Fruit fly (Drosophila melanogaster) whole organism, embryonic: ENCODE data around the gene CG7985.

Experiments
- BEAF-32 ChIP-seq: fragments of 200-800 bp; sonication (Bioruptor generic); optimal IDR thresholded peaks from 3 replicates; lab custom pipeline; 2017; ENCODE audit warnings: missing biosample characterization, missing genetic modification characterization, mild to moderate bottlenecking, moderate library complexity, missing genetic modification reagents
- CG10431 ChIP-seq: fragments of 200-800 bp; sonication (Bioruptor generic); optimal IDR thresholded peaks from 3 replicates; lab custom pipeline; 2018; ENCODE audit warnings: missing biosample characterization, mild to moderate bottlenecking, missing genetic modification characterization
- CG13123 ChIP-seq: fragments of 200-800 bp; sonication (Bioruptor generic); optimal IDR thresholded peaks from 2 replicates; lab custom pipeline; 2016; ENCODE audit warnings: missing biosample characterization, missing genetic modification characterization
- CG13287 ChIP-seq: fragments of 200-800 bp; sonication (Bioruptor generic); IDR thresholded peaks from 2 replicates; pipeline ENCODE4 v1.3.6; 2022; ENCODE audit warnings: missing biosample characterization, missing genetic modification characterization; ENCODE audit not compliant: partially characterized antibody
- CG14965 ChIP-seq: fragments of 200-800 bp; sonication (Bioruptor generic); optimal IDR thresholded peaks from 2 replicates; lab custom pipeline; 2016; ENCODE audit warnings: missing biosample characterization, missing genetic modification characterization, borderline replicate concordance
- CG15073 ChIP-seq: fragments of 200-800 bp; sonication (Bioruptor generic); optimal IDR thresholded peaks from 2 replicates; lab custom pipeline; 2016; ENCODE audit warnings: missing biosample characterization, missing genetic modification characterization
- CG15269 ChIP-seq: fragments of 200-800 bp; sonication (Bioruptor generic); optimal IDR thresholded peaks from 2 replicates; lab custom pipeline; 2018; ENCODE audit warnings: missing biosample characterization, mild to moderate bottlenecking, missing genetic modification characterization, moderate library complexity
- CG15479 ChIP-seq: fragments of 200-800 bp; sonication (Bioruptor generic); optimal IDR thresholded peaks from 3 replicates; lab custom pipeline; 2019; ENCODE audit warnings: missing biosample characterization, mild to moderate bottlenecking, missing genetic modification characterization, moderate library complexity
- CG1647 ChIP-seq: fragments of 200-800 bp; sonication (Bioruptor generic); optimal IDR thresholded peaks from 3 replicates; lab custom pipeline; 2016; ENCODE audit warnings: missing biosample characterization, missing genetic modification characterization
- CG16813 ChIP-seq: fragments of 200-800 bp; sonication (Bioruptor generic); IDR thresholded peaks from 3 replicates; pipeline ENCODE4 v1.3.6; 2022; ENCODE audit warnings: missing biosample characterization, missing genetic modification characterization; ENCODE audit not compliant: partially characterized antibody
- CG16815 ChIP-seq: fragments of 200-800 bp; sonication (Bioruptor generic); optimal IDR thresholded peaks from 3 replicates; lab custom pipeline; 2017; ENCODE audit warnings: missing biosample characterization, mild to moderate bottlenecking, missing genetic modification characterization
- CG32767 ChIP-seq: fragments of 200-800 bp; sonication (Bioruptor generic); IDR thresholded peaks from 2 replicates; pipeline ENCODE4 v1.3.6; 2022; ENCODE audit warnings: missing biosample characterization, missing genetic modification characterization
- CG3847 ChIP-seq: fragments of 200-800 bp; sonication (Bioruptor generic); IDR thresholded peaks from 2 replicates; pipeline ENCODE4 v1.3.6; 2022; ENCODE audit warnings: missing biosample characterization, missing genetic modification characterization
- CG4282 ChIP-seq: fragments of 200-800 bp; sonication (Bioruptor generic); optimal IDR thresholded peaks from 2 replicates; lab custom pipeline; 2016; ENCODE audit warnings: missing biosample characterization, missing genetic modification characterization
- CG4360 ChIP-seq: fragments of 200-800 bp; sonication (Bioruptor generic); IDR thresholded peaks from 2 replicates; pipeline ENCODE4 v1.3.6; 2022; ENCODE audit warnings: missing biosample characterization, missing genetic modification characterization
- CG4424 ChIP-seq: fragments of 200-800 bp; sonication (Bioruptor generic); optimal IDR thresholded peaks from 3 replicates; lab custom pipeline; 2016; ENCODE audit warnings: missing biosample characterization, missing genetic modification characterization
- CG5245 ChIP-seq: fragments of 200-800 bp; sonication (Bioruptor generic); optimal IDR thresholded peaks from 3 replicates; lab custom pipeline; 2016; ENCODE audit warnings: missing biosample characterization, missing genetic modification characterization
- CG7963 ChIP-seq: fragments of 200-800 bp; sonication (Bioruptor generic); IDR thresholded peaks from 3 replicates; pipeline ENCODE4 v1.3.6; 2022; ENCODE audit warnings: missing biosample characterization, missing genetic modification characterization; ENCODE audit not compliant: partially characterized antibody
- Camta ChIP-seq: fragments of 200-800 bp; sonication (Bioruptor generic); optimal IDR thresholded peaks from 2 replicates; lab custom pipeline; 2016; ENCODE audit warnings: missing biosample characterization, missing genetic modification characterization
- Fer2 ChIP-seq: fragments of 200-800 bp; sonication (Bioruptor generic); optimal IDR thresholded peaks from 2 replicates; lab custom pipeline; 2018; ENCODE audit warnings: missing biosample characterization, mild to moderate bottlenecking, missing genetic modification characterization, moderate library complexity
- Fer3 ChIP-seq: fragments of 200-800 bp; sonication (Bioruptor generic); optimal IDR thresholded peaks from 2 replicates; lab custom pipeline; 2018; ENCODE audit warnings: missing biosample characterization, mild to moderate bottlenecking, missing genetic modification characterization, moderate library complexity
- H2.0 ChIP-seq: fragments of 200-800 bp; sonication (Bioruptor generic); IDR thresholded peaks from 2 replicates; pipeline ENCODE4 v1.3.6; 2022; ENCODE audit warnings: missing biosample characterization, missing genetic modification characterization
- Lim3 ChIP-seq: fragments of 200-800 bp; sonication (Bioruptor generic); IDR thresholded peaks from 2 replicates; pipeline ENCODE4 v1.3.6; 2022; ENCODE audit warnings: missing biosample characterization, missing genetic modification characterization
- Med ChIP-seq: fragments of 200-800 bp; sonication (Bioruptor generic); peaks from one replicate; lab custom pipeline; 2016; ENCODE audit warnings: missing biosample characterization, missing genetic modification characterization, mild to moderate bottlenecking, inconsistent platforms, moderate library complexity
- Optix ChIP-seq: fragments of 200-800 bp; sonication (Bioruptor generic); IDR thresholded peaks from 3 replicates; pipeline ENCODE4 v1.3.6; 2022; ENCODE audit warnings: missing biosample characterization, missing genetic modification characterization
- Ravus ChIP-seq: fragments of 200-800 bp; sonication (Bioruptor generic); IDR thresholded peaks from 2 replicates; pipeline ENCODE4 v1.3.6; 2022; ENCODE audit warnings: missing biosample characterization, missing genetic modification characterization
- Scr ChIP-seq: fragments of 200-800 bp; sonication (Bioruptor generic); IDR thresholded peaks from 2 replicates; pipeline ENCODE4 v1.3.6; 2022; ENCODE audit warnings: missing biosample characterization, missing genetic modification characterization; ENCODE audit not compliant: partially characterized antibody
- Stat92E ChIP-seq, 3 experiments: fragments of >200 bp in 2 of 3; fragments of 200-800 bp in 1 of 3; sonication (Bioruptor generic) in 1 of 3; optimal IDR thresholded peaks; 2 replicates each; lab custom pipeline; 2017 to 2019; ENCODE audit warnings: missing biosample characterization in 3 of 3, missing genetic modification characterization in 3 of 3, mild to moderate bottlenecking in 1 of 3, moderate library complexity in 1 of 3
- bcd ChIP-seq: fragments of 200-800 bp; sonication (Bioruptor generic); optimal IDR thresholded peaks from 2 replicates; lab custom pipeline; 2017; ENCODE audit warnings: missing biosample characterization, mild to moderate bottlenecking, missing genetic modification characterization
- chif ChIP-seq, 2 experiments: fragments of 200-800 bp; sonication (Bioruptor generic); optimal IDR thresholded peaks; 3 replicates each; lab custom pipeline; 2016; ENCODE audit warnings: missing biosample characterization in 2 of 2, missing genetic modification characterization in 2 of 2
- dpn ChIP-seq, 2 experiments: fragments of 200-800 bp; sonication (Bioruptor generic); optimal IDR thresholded peaks; 3 replicates each; lab custom pipeline; 2016; ENCODE audit warnings: missing biosample characterization in 2 of 2, missing genetic modification characterization in 2 of 2
- esg ChIP-seq: fragments of 200-800 bp; sonication (Bioruptor generic); conservative IDR thresholded peaks from 2 replicates; pipeline ENCODE4 v1.3.6; 2022; ENCODE audit warnings: missing biosample characterization, missing genetic modification characterization
- gem ChIP-seq: fragments of 200-800 bp; sonication (Bioruptor generic); optimal IDR thresholded peaks from 2 replicates; lab custom pipeline; 2019; ENCODE audit warnings: missing biosample characterization, mild to moderate bottlenecking, missing genetic modification characterization, moderate library complexity
- gro ChIP-seq: fragments of 200-800 bp; sonication (Bioruptor generic); optimal IDR thresholded peaks from 2 replicates; lab custom pipeline; 2016; ENCODE audit warnings: missing biosample characterization, missing genetic modification characterization
- jing ChIP-seq: fragments of 200-800 bp; sonication (Bioruptor generic); optimal IDR thresholded peaks from 2 replicates; lab custom pipeline; 2018; ENCODE audit warnings: missing biosample characterization, mild to moderate bottlenecking, missing genetic modification characterization
- ken ChIP-seq: fragments of 200-800 bp; sonication (Bioruptor generic); IDR thresholded peaks from 3 replicates; pipeline ENCODE4 v1.3.6; 2022; ENCODE audit warnings: missing biosample characterization, missing genetic modification characterization
- lilli ChIP-seq: fragments of 200-800 bp; sonication (Bioruptor generic); optimal IDR thresholded peaks from 3 replicates; lab custom pipeline; 2016; ENCODE audit warnings: missing biosample characterization, missing genetic modification characterization
- lola ChIP-seq, 3 experiments: fragments of >200 bp in 2 of 3; fragments of 200-800 bp in 1 of 3; sonication (Bioruptor generic) in 1 of 3; optimal IDR thresholded peaks; 2 replicates each; lab custom pipeline; 2017 to 2019; ENCODE audit warnings: missing biosample characterization in 3 of 3, missing genetic modification characterization in 3 of 3, mild to moderate bottlenecking in 1 of 3, moderate library complexity in 1 of 3
- luna ChIP-seq: fragments of 200-800 bp; sonication (Bioruptor generic); optimal IDR thresholded peaks from 2 replicates; lab custom pipeline; 2016; ENCODE audit warnings: missing biosample characterization, missing genetic modification characterization
- odd ChIP-seq: fragments of 200-800 bp; sonication (Bioruptor generic); optimal IDR thresholded peaks from 2 replicates; lab custom pipeline; 2017; ENCODE audit warnings: missing biosample characterization, mild to moderate bottlenecking, missing genetic modification characterization
- org-1 ChIP-seq: fragments of 200-800 bp; sonication (Bioruptor generic); optimal IDR thresholded peaks from 2 replicates; lab custom pipeline; 2017; ENCODE audit warnings: missing biosample characterization, missing genetic modification characterization
- phol ChIP-seq: fragments of 200-800 bp; sonication (Bioruptor generic); optimal IDR thresholded peaks from 3 replicates; lab custom pipeline; 2018; ENCODE audit warnings: missing biosample characterization, mild to moderate bottlenecking, missing genetic modification characterization, moderate library complexity
- seq ChIP-seq: fragments of 200-800 bp; sonication (Bioruptor generic); IDR thresholded peaks from 2 replicates; pipeline ENCODE4 v1.3.6; 2022; ENCODE audit warnings: missing biosample characterization, missing genetic modification characterization
- so ChIP-seq: fragments of 200-800 bp; sonication (Bioruptor generic); IDR thresholded peaks from 3 replicates; pipeline ENCODE4 v1.3.6; 2022; ENCODE audit warnings: missing biosample characterization, missing genetic modification characterization
- tap ChIP-seq: fragments of 200-800 bp; optimal IDR thresholded peaks from 3 replicates; lab custom pipeline; 2019; ENCODE audit warnings: missing biosample characterization, mild to moderate bottlenecking, missing genetic modification characterization, moderate library complexity
- unc-4 ChIP-seq: fragments of 200-800 bp; sonication (Bioruptor generic); IDR thresholded peaks from 2 replicates; pipeline ENCODE4 v1.3.6; 2022; ENCODE audit warnings: missing biosample characterization, missing genetic modification characterization; ENCODE audit not compliant: partially characterized antibody
- wek ChIP-seq: fragments of 200-800 bp; sonication (Bioruptor generic); optimal IDR thresholded peaks from 3 replicates; lab custom pipeline; 2018; ENCODE audit warnings: missing biosample characterization, mild to moderate bottlenecking, missing genetic modification characterization, moderate library complexity
- z ChIP-seq: fragments of 200-800 bp; sonication (Bioruptor generic); IDR thresholded peaks from 3 replicates; pipeline ENCODE4 v1.3.6; 2022; ENCODE audit warnings: missing biosample characterization, missing genetic modification characterization

CG7985 gene

dm6 chr3R:18167416-18168237 is 32.0 kb upstream of the CG7985 start, which contains the start of gene wrd (continued):
- TF ChIP-seq Scr (GFP tag; lab: Robert Waterston, UW) (no peak; the same call in 1 of the 2 replicates), lilli (GFP tag; lab: Kevin White, UChicago) (peak; percentile 18), BEAF-32 (peak; percentile 53), org-1 (GFP tag; lab: Kevin White, UChicago) (no peak), Fer2 (tag; lab: Kevin White, UChicago) (no peak), CG14965 (GFP tag; lab: Kevin White, UChicago) (no peak), CG16813 (GFP tag; lab: Robert Waterston, UW) (no peak), CG3847 (peak; percentile 8; the same call in 1 of the 2 replicates), wek (GFP tag; lab: Kevin White, UChicago) (no peak), CG1647 (GFP tag; lab: Kevin White, UChicago) (no peak), lola (GFP tag; optimal IDR thresholded peaks at IDR 0.05; lab: Kevin White, UChicago) (peak in 1 of 3 experiments; percentile 39), Stat92E (GFP tag; optimal IDR thresholded peaks at IDR 0.05; lab: Kevin White, UChicago) (no peak), Lim3 (GFP tag; lab: Robert Waterston, UW) (no peak), CG32767 (no peak; the same call in 1 of the 2 replicates), seq (GFP tag; lab: Robert Waterston, UW) (no peak), CG4282 (GFP tag; lab: Kevin White, UChicago) (no peak), gro (GFP tag; lab: Kevin White, UChicago) (no peak), Med (GFP tag; lab: Kevin White, UChicago) (peak; percentile 82), CG16815 (GFP tag; lab: Kevin White, UChicago) (no peak), CG15479 (GFP tag; lab: Kevin White, UChicago) (peak; percentile 53), tap (tag; lab: Kevin White, UChicago) (no peak), Camta (GFP tag; lab: Kevin White, UChicago) (no peak), CG15073 (GFP tag; lab: Kevin White, UChicago) (no peak), CG10431 (GFP tag; lab: Kevin White, UChicago) (no peak), gem (tag; lab: Kevin White, UChicago) (peak; percentile 48), CG7963 (GFP tag; lab: Robert Waterston, UW) (no peak), bcd (no peak), CG4424 (GFP tag; lab: Kevin White, UChicago) (peak; percentile 2), odd (no peak), unc-4 (0 out of 2 replicates have a peak, but pooled peaks have one; percentile 22), H2.0 (GFP tag; lab: Robert Waterston, UW) (no peak), so (GFP tag; lab: Robert Waterston, UW) (no peak), dpn (GFP tag; optimal IDR thresholded peaks at IDR 0.05; lab: Kevin White, UChicago) (peak in 1 of 2 experiments; percentile 17), Fer3 (tag; lab: Kevin White, UChicago) (peak; percentile 15), esg (GFP tag; lab: Robert Waterston, UW) (no peak), CG15269 (tag; lab: Kevin White, UChicago) (no peak), chif (GFP tag; optimal IDR thresholded peaks at IDR 0.05; lab: Kevin White, UChicago) (no peak), phol (peak; percentile 16), jing (GFP tag; lab: Kevin White, UChicago) (no peak), CG13287 (GFP tag; lab: Robert Waterston, UW) (peak; percentile 62), CG4360 (GFP tag; lab: Robert Waterston, UW) (no peak), Optix (no peak), Ravus (GFP tag; lab: Robert Waterston, UW) (no peak), ken (GFP tag; lab: Robert Waterston, UW) (no peak), z (GFP tag; lab: Robert Waterston, UW) (no peak), CG13123 (no peak), luna (GFP tag; lab: Kevin White, UChicago) (no peak), CG5245 (GFP tag; lab: Kevin White, UChicago) (no peak)
